Fruit fly (Drosophila melanogaster): ENCODE data around the gene CG34302.

The CG34302 gene

dm6 chr3R:9777941-9778360, 45.7 kb downstream of the CG34302 start, which contains the start of gene RpS29 (continued):
- peak; percentile 97 for TF ChIP-seq CG13287 (GFP tag; IDR thresholded peaks at IDR 0.05; ENCODE audit: partially characterized antibody)
- peak; percentile 95 for TF ChIP-seq slbo (GFP tag; IDR thresholded peaks at IDR 0.05)
- TF ChIP-seq Hsf (GFP tag; optimal IDR thresholded peaks at IDR 0.05), result peak; percentile 86
- peak; percentile 84 for TF ChIP-seq CG11247 (GFP tag; IDR thresholded peaks at IDR 0.05)
- TF ChIP-seq CG17829 (tag; optimal IDR thresholded peaks at IDR 0.05), result peak; percentile 74
- TF ChIP-seq CG18599 (GFP tag; optimal IDR thresholded peaks at IDR 0.05), result peak; percentile 86
- TF ChIP-seq jing (GFP tag; optimal IDR thresholded peaks at IDR 0.05), result no peak
- peak; percentile 46; the same call in 1 of the 2 replicates for TF ChIP-seq CG4404 (GFP tag; IDR thresholded peaks at IDR 0.05)
- TF ChIP-seq ATbp (GFP tag; optimal IDR thresholded peaks at IDR 0.05), result peak; percentile 10
- TF ChIP-seq eyg (GFP tag; optimal IDR thresholded peaks at IDR 0.05), result peak; percentile 70
- TF ChIP-seq CG7271 (tag; optimal IDR thresholded peaks at IDR 0.05), result peak; percentile 60
- peak; percentile 89 for TF ChIP-seq ash1 (GFP tag; optimal IDR thresholded peaks at IDR 0.05)
- peak; percentile 87 for TF ChIP-seq HLH54F (GFP tag; optimal IDR thresholded peaks at IDR 0.05)
- TF ChIP-seq BEAF-32 (GFP tag; optimal IDR thresholded peaks at IDR 0.05), result peak; percentile 98
- peak; percentile 84 for TF ChIP-seq CG6175 (GFP tag; IDR thresholded peaks at IDR 0.05)
- peak; percentile 72 for TF ChIP-seq al (GFP tag; IDR thresholded peaks at IDR 0.05)
- peak; percentile 97 for TF ChIP-seq dm (GFP tag; optimal IDR thresholded peaks at IDR 0.05)
- TF ChIP-seq CrebB (tag; optimal IDR thresholded peaks at IDR 0.05), result peak; percentile 87
- peak; percentile 71 for TF ChIP-seq Mrtf (GFP tag; IDR thresholded peaks at IDR 0.05)
- peak; percentile 73 for TF ChIP-seq stwl (tag; optimal IDR thresholded peaks at IDR 0.05)
- peak; percentile 82 for TF ChIP-seq HHEX (GFP tag; optimal IDR thresholded peaks at IDR 0.05)
- peak; percentile 98 for TF ChIP-seq CG2116 (GFP tag; optimal IDR thresholded peaks at IDR 0.05)
- peak; percentile 78 for TF ChIP-seq nmo (GFP tag; optimal IDR thresholded peaks at IDR 0.05)
- peak; percentile 45 for TF ChIP-seq kah (GFP tag; optimal IDR thresholded peaks at IDR 0.05)
- TF ChIP-seq wdn (GFP tag; IDR thresholded peaks at IDR 0.05), result peak; percentile 56; the same call in 1 of the 2 replicates
- peak; percentile 88 for TF ChIP-seq jumu (GFP tag; optimal IDR thresholded peaks at IDR 0.05)
- peak; percentile 74 for TF ChIP-seq Adf1 (GFP tag; IDR thresholded peaks at IDR 0.05)
- peak; percentile 95 for TF ChIP-seq sens (GFP tag)
- TF ChIP-seq odd (GFP tag; optimal IDR thresholded peaks at IDR 0.05), result peak; percentile 72
- TF ChIP-seq bbx (GFP tag; IDR thresholded peaks at IDR 0.05; ENCODE audit: partially characterized antibody), result peak; percentile 95
- TF ChIP-seq CG30403 (GFP tag; optimal IDR thresholded peaks at IDR 0.05), result peak; percentile 80
- TF ChIP-seq CG1602 (GFP tag; optimal IDR thresholded peaks at IDR 0.05), result peak; percentile 64
- peak; percentile 79 for TF ChIP-seq ttk (GFP tag; IDR thresholded peaks at IDR 0.05)
- peak; percentile 53 for TF ChIP-seq trh (GFP tag; optimal IDR thresholded peaks at IDR 0.05)
- TF ChIP-seq insv (GFP tag; optimal IDR thresholded peaks at IDR 0.05), result peak in 1 of 2 experiments; percentile 73
- TF ChIP-seq CG15269 (tag; optimal IDR thresholded peaks at IDR 0.05), result peak; percentile 58
- peak; percentile 54 for TF ChIP-seq CG17385 (GFP tag; optimal IDR thresholded peaks at IDR 0.05)
- peak; percentile 63 for TF ChIP-seq slp2 (GFP tag; optimal IDR thresholded peaks at IDR 0.05)
- no peak for TF ChIP-seq ap (GFP tag; IDR thresholded peaks at IDR 0.05)
- peak; percentile 2 for TF ChIP-seq CG16815 (GFP tag; optimal IDR thresholded peaks at IDR 0.05)
- peak; percentile 44 for TF ChIP-seq dmrt99B (tag; optimal IDR thresholded peaks at IDR 0.05)
- TF ChIP-seq aop (GFP tag; IDR thresholded peaks at IDR 0.05), result peak; percentile 97
- peak; percentile 68 for TF ChIP-seq CG11723 (GFP tag; optimal IDR thresholded peaks at IDR 0.05)
- peak; percentile 62 for TF ChIP-seq gcm2 (GFP tag; optimal IDR thresholded peaks at IDR 0.05)
- TF ChIP-seq CG17612 (GFP tag; IDR thresholded peaks at IDR 0.05), result peak; percentile 31; the same call in 1 of the 2 replicates
- peak; percentile 40 for TF ChIP-seq Abd-B (GFP tag; optimal IDR thresholded peaks at IDR 0.05)
- TF ChIP-seq CG10147 (GFP tag; optimal IDR thresholded peaks at IDR 0.05), result peak; percentile 58
- TF ChIP-seq Lim3 (GFP tag; IDR thresholded peaks at IDR 0.05), result peak; percentile 46; the same call in 1 of the 2 replicates
- TF ChIP-seq Dad (GFP tag; optimal IDR thresholded peaks at IDR 0.05), result peak; percentile 84
- peak; percentile 83 for TF ChIP-seq ind (GFP tag; optimal IDR thresholded peaks at IDR 0.05)

Measured in whole organism, embryonic.